Fruit fly (Drosophila melanogaster) whole organism, embryonic: ENCODE results near the gene Hgsnat.

Source experiments
- Atf6 ChIP-seq: fragments of 200-800 bp; sonication (Bioruptor generic); IDR thresholded peaks from 2 replicates; pipeline ENCODE4 v1.3.6; 2022; ENCODE audit warnings: missing biosample characterization, missing genetic modification characterization
- Bteb2 ChIP-seq: fragments of 200-800 bp; sonication (Bioruptor generic); optimal IDR thresholded peaks from 2 replicates; lab custom pipeline; 2016; ENCODE audit warnings: missing biosample characterization, missing genetic modification characterization
- CG10565 ChIP-seq: fragments of 200-800 bp; sonication (Bioruptor generic); optimal IDR thresholded peaks from 3 replicates; lab custom pipeline; 2016; ENCODE audit warnings: missing biosample characterization, mild to moderate bottlenecking, missing genetic modification characterization
- CG10654 ChIP-seq: fragments of 200-800 bp; sonication (Bioruptor generic); optimal IDR thresholded peaks from 2 replicates; lab custom pipeline; 2016; ENCODE audit warnings: missing biosample characterization, missing genetic modification characterization
- CG12769 ChIP-seq: fragments of 200-800 bp; sonication (Bioruptor generic); optimal IDR thresholded peaks from 2 replicates; lab custom pipeline; 2019; ENCODE audit warnings: missing biosample characterization, mild to moderate bottlenecking, missing genetic modification characterization, moderate library complexity
- CG13287 ChIP-seq: fragments of 200-800 bp; sonication (Bioruptor generic); IDR thresholded peaks from 2 replicates; pipeline ENCODE4 v1.3.6; 2022; ENCODE audit warnings: missing biosample characterization, missing genetic modification characterization; ENCODE audit not compliant: partially characterized antibody
- CG13624 ChIP-seq: fragments of 200-800 bp; sonication (Bioruptor generic); optimal IDR thresholded peaks from 2 replicates; lab custom pipeline; 2016; ENCODE audit warnings: missing biosample characterization, missing genetic modification characterization
- CG1602 ChIP-seq: fragments of 200-800 bp; sonication (Bioruptor generic); optimal IDR thresholded peaks from 3 replicates; lab custom pipeline; 2016; ENCODE audit warnings: missing biosample characterization, missing genetic modification characterization
- CG18764 ChIP-seq: fragments of 200-800 bp; sonication (Bioruptor generic); optimal IDR thresholded peaks from 3 replicates; lab custom pipeline; 2016; ENCODE audit warnings: missing biosample characterization, missing genetic modification characterization
- CG2678 ChIP-seq: fragments of 200-800 bp; sonication (Bioruptor generic); optimal IDR thresholded peaks from 3 replicates; lab custom pipeline; 2019; ENCODE audit warnings: missing biosample characterization, mild to moderate bottlenecking, missing genetic modification characterization, moderate library complexity
- CG33557 ChIP-seq: fragments of 200-800 bp; sonication (Bioruptor generic); optimal IDR thresholded peaks from 2 replicates; lab custom pipeline; 2019; ENCODE audit warnings: missing biosample characterization, mild to moderate bottlenecking, missing genetic modification characterization, moderate library complexity
- CG6654 ChIP-seq: fragments of 200-800 bp; sonication (Bioruptor generic); optimal IDR thresholded peaks from 2 replicates; lab custom pipeline; 2017; ENCODE audit warnings: missing biosample characterization, mild to moderate bottlenecking, missing genetic modification characterization
- CG6765 ChIP-seq: fragments of 200-800 bp; sonication (Bioruptor generic); optimal IDR thresholded peaks from 3 replicates; lab custom pipeline; 2017; ENCODE audit warnings: missing biosample characterization, mild to moderate bottlenecking, missing genetic modification characterization
- CG7556 ChIP-seq: fragments of 200-800 bp; sonication (Bioruptor generic); optimal IDR thresholded peaks from 2 replicates; lab custom pipeline; 2017; ENCODE audit warnings: missing biosample characterization, mild to moderate bottlenecking, missing genetic modification characterization
- Dbx ChIP-seq: fragments of 200-800 bp; sonication (Bioruptor generic); IDR thresholded peaks from 3 replicates; pipeline ENCODE4 v1.3.6; 2022; ENCODE audit warnings: missing biosample characterization, missing genetic modification characterization
- HLH54F ChIP-seq: fragments of 200-800 bp; sonication (Bioruptor generic); optimal IDR thresholded peaks from 3 replicates; lab custom pipeline; 2016; ENCODE audit warnings: missing biosample characterization, missing genetic modification characterization
- Hr3 ChIP-seq: fragments of 200-800 bp; sonication (Bioruptor generic); optimal IDR thresholded peaks from 3 replicates; lab custom pipeline; 2016; ENCODE audit warnings: missing biosample characterization, missing genetic modification characterization
- Hr51 ChIP-seq, 2 experiments: fragments of 200-800 bp; sonication (Bioruptor generic); optimal IDR thresholded peaks; 2 replicates in 1 of 2; 3 replicates in 1 of 2; lab custom pipeline; 2016 to 2018; ENCODE audit warnings: missing biosample characterization in 2 of 2, missing genetic modification characterization in 2 of 2, mild to moderate bottlenecking in 1 of 2, moderate library complexity in 1 of 2
- Jarid2 ChIP-seq: fragments of 200-800 bp; sonication (Bioruptor generic); optimal IDR thresholded peaks from 3 replicates; lab custom pipeline; 2017; ENCODE audit warnings: mild to moderate bottlenecking, missing biosample characterization, missing genetic modification reagents, missing genetic modification characterization
- MTF-1 ChIP-seq: fragments of 200-800 bp; sonication (Bioruptor generic); optimal IDR thresholded peaks from 2 replicates; lab custom pipeline; 2018; ENCODE audit warnings: missing biosample characterization, mild to moderate bottlenecking, missing genetic modification characterization, borderline replicate concordance
- Mrtf ChIP-seq: fragments of 200-800 bp; sonication (Bioruptor generic); IDR thresholded peaks from 3 replicates; pipeline ENCODE4 v1.3.6; 2022; ENCODE audit warnings: missing biosample characterization, missing genetic modification characterization
- NFAT ChIP-seq: fragments of 200-800 bp; sonication (Bioruptor generic); IDR thresholded peaks from 2 replicates; pipeline ENCODE4 v1.3.6; 2022; ENCODE audit warnings: missing biosample characterization, missing genetic modification characterization
- Nf-YC ChIP-seq: fragments of 200-800 bp; optimal IDR thresholded peaks from 3 replicates; lab custom pipeline; 2019; ENCODE audit warnings: missing biosample characterization, mild to moderate bottlenecking, missing genetic modification characterization, moderate library complexity
- Ravus ChIP-seq: fragments of 200-800 bp; sonication (Bioruptor generic); IDR thresholded peaks from 2 replicates; pipeline ENCODE4 v1.3.6; 2022; ENCODE audit warnings: missing biosample characterization, missing genetic modification characterization
- Sry-δ ChIP-seq: fragments of 200-800 bp; sonication (Bioruptor generic); optimal IDR thresholded peaks from 2 replicates; lab custom pipeline; 2016; ENCODE audit warnings: missing biosample characterization, missing genetic modification characterization
- ase ChIP-seq: fragments of 200-800 bp; sonication (Bioruptor generic); IDR thresholded peaks from 3 replicates; pipeline ENCODE4 v1.3.6; 2022; ENCODE audit warnings: missing biosample characterization, missing genetic modification characterization
- az2 ChIP-seq: fragments of 200-800 bp; sonication (Bioruptor generic); optimal IDR thresholded peaks from 3 replicates; lab custom pipeline; 2016; ENCODE audit warnings: missing biosample characterization, missing genetic modification characterization
- bsh ChIP-seq, 2 experiments: fragments of 200-800 bp; sonication (Bioruptor generic); optimal IDR thresholded peaks; 2 replicates each; lab custom pipeline; 2017 to 2018; ENCODE audit warnings: mild to moderate bottlenecking in 2 of 2, missing biosample characterization in 2 of 2, missing genetic modification characterization in 2 of 2, moderate library complexity in 1 of 2
- crol ChIP-seq: fragments of 200-800 bp; sonication (Bioruptor generic); IDR thresholded peaks from 2 replicates; pipeline ENCODE4 v1.3.6; 2022; ENCODE audit warnings: missing biosample characterization, missing genetic modification characterization
- danr ChIP-seq: fragments of 200-800 bp; sonication (Bioruptor generic); IDR thresholded peaks from 2 replicates; pipeline ENCODE4 v1.3.6; 2022; ENCODE audit warnings: missing biosample characterization, missing genetic modification characterization
- ems ChIP-seq: fragments of 200-800 bp; sonication (Bioruptor generic); optimal IDR thresholded peaks from 3 replicates; lab custom pipeline; 2016; ENCODE audit warnings: missing biosample characterization, missing genetic modification characterization
- en ChIP-seq: fragments of 200-800 bp; sonication (Bioruptor generic); optimal IDR thresholded peaks from 2 replicates; lab custom pipeline; 2016; ENCODE audit warnings: missing biosample characterization, missing genetic modification characterization
- grn ChIP-seq: fragments of 200-800 bp; sonication (Bioruptor generic); optimal IDR thresholded peaks from 3 replicates; lab custom pipeline; 2017; ENCODE audit warnings: missing biosample characterization, missing genetic modification characterization
- hkb ChIP-seq, 2 experiments: fragments of 200-800 bp in 1 of 2; fragments of >200 bp in 1 of 2; sonication (Bioruptor generic) in 1 of 2; IDR thresholded peaks in 1 of 2; optimal IDR thresholded peaks in 1 of 2; 2 replicates each; pipeline versions ENCODE4 v1.3.6 to Lab custom; 2017 to 2022; ENCODE audit warnings: missing biosample characterization in 1 of 2, missing genetic modification characterization in 1 of 2
- jumu ChIP-seq: fragments of 200-800 bp; sonication (Bioruptor generic); optimal IDR thresholded peaks from 3 replicates; lab custom pipeline; 2016; ENCODE audit warnings: missing biosample characterization, missing genetic modification characterization
- kah ChIP-seq: fragments of 200-800 bp; sonication (Bioruptor generic); optimal IDR thresholded peaks from 2 replicates; lab custom pipeline; 2018; ENCODE audit warnings: missing biosample characterization, mild to moderate bottlenecking, missing genetic modification characterization
- kni ChIP-seq: fragments of 200-800 bp; sonication (Bioruptor generic); optimal IDR thresholded peaks from 3 replicates; lab custom pipeline; 2017; ENCODE audit warnings: mild to moderate bottlenecking, missing biosample characterization, missing genetic modification reagents, missing genetic modification characterization
- onecut ChIP-seq: fragments of 200-800 bp; sonication (Bioruptor generic); IDR thresholded peaks from 2 replicates; pipeline ENCODE4 v1.3.6; 2022; ENCODE audit warnings: missing biosample characterization, missing genetic modification characterization
- pan ChIP-seq, 4 experiments: fragments of >200 bp in 3 of 4; fragments of 200-800 bp in 1 of 4; sonication (Bioruptor generic) in 1 of 4; optimal IDR thresholded peaks in 3 of 4; IDR thresholded peaks in 1 of 4; 2 replicates each; pipeline versions ENCODE4 v1.3.6 to Lab custom; 2017 to 2022; ENCODE audit warnings: missing biosample characterization in 2 of 4, missing genetic modification characterization in 2 of 4, mixed read lengths in 1 of 4
- phol ChIP-seq: fragments of 200-800 bp; sonication (Bioruptor generic); optimal IDR thresholded peaks from 3 replicates; lab custom pipeline; 2018; ENCODE audit warnings: missing biosample characterization, mild to moderate bottlenecking, missing genetic modification characterization, moderate library complexity
- sc ChIP-seq, 3 experiments: fragments of >200 bp in 2 of 3; fragments of 200-800 bp in 1 of 3; sonication (Bioruptor generic) in 1 of 3; optimal IDR thresholded peaks; 2 replicates in 2 of 3; 3 replicates in 1 of 3; lab custom pipeline; 2017; ENCODE audit warnings: mild to moderate bottlenecking in 1 of 3, missing biosample characterization in 1 of 3, missing genetic modification characterization in 1 of 3, missing genetic modification reagents in 1 of 3
- seq ChIP-seq: fragments of 200-800 bp; sonication (Bioruptor generic); IDR thresholded peaks from 2 replicates; pipeline ENCODE4 v1.3.6; 2022; ENCODE audit warnings: missing biosample characterization, missing genetic modification characterization
- sisA ChIP-seq: fragments of 200-800 bp; sonication (Bioruptor generic); IDR thresholded peaks from 2 replicates; pipeline ENCODE4 v1.3.6; 2022; ENCODE audit warnings: missing biosample characterization, missing genetic modification characterization
- slou ChIP-seq: fragments of 200-800 bp; sonication (Bioruptor generic); optimal IDR thresholded peaks from 3 replicates; lab custom pipeline; 2016; ENCODE audit warnings: missing biosample characterization, missing genetic modification characterization
- stwl ChIP-seq: fragments of 200-800 bp; sonication (Bioruptor generic); optimal IDR thresholded peaks from 3 replicates; lab custom pipeline; 2018; ENCODE audit warnings: missing biosample characterization, mild to moderate bottlenecking, missing genetic modification characterization, moderate library complexity
- toy ChIP-seq: fragments of 200-800 bp; sonication (Bioruptor generic); IDR thresholded peaks from 2 replicates; pipeline ENCODE4 v1.3.6; 2022; ENCODE audit warnings: missing biosample characterization, missing genetic modification characterization
- wor ChIP-seq: fragments of 200-800 bp; sonication (Bioruptor generic); IDR thresholded peaks from 2 replicates; pipeline ENCODE4 v1.3.6; 2022; ENCODE audit warnings: missing biosample characterization, missing genetic modification characterization
- zf30C ChIP-seq: fragments of 200-800 bp; sonication (Bioruptor generic); optimal IDR thresholded peaks from 3 replicates; lab custom pipeline; 2018; ENCODE audit warnings: missing biosample characterization, mild to moderate bottlenecking, missing genetic modification characterization

Gene Hgsnat

DNA sequence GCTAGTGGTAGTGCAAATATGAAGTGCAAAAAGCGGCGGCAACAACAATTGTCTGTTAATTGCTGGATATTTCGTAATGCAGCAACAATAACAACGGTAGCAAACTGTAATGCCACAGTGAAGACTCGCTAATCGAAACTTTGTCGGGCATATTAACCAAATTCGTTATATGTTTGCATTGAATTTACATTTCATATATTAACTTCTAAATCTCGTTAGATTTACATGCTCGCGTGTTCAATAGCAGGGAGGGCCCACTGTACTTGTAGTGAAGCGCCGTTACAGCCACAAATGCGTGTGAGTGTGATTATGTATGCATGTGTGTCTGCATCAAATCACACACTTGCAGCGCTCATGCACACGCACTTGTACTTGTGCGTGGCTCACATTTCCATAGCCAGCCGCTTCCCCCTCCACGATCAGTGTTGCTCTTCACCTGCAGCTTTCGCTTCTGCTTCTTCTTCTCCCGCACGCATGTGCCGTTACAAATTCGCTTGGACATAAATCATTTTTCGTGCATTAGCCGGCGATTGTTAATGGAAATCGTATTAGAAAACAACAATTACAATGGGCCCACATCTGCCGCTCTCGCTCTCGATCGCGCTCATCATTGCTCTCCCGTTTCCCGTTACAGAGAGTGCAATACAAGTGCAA is 21.4 kb downstream of the Hgsnat start (continued):
- TF ChIP-seq pan (optimal IDR thresholded peaks at IDR 0.05; lab: Kevin White, UChicago): no peak
- peak in 1 of 2 experiments; percentile 96 for TF ChIP-seq pan (GFP tag; optimal IDR thresholded peaks at IDR 0.05 in 1 of 2, IDR thresholded peaks at IDR 0.05 in 1 of 2)
- TF ChIP-seq Hr51 (GFP tag; optimal IDR thresholded peaks at IDR 0.05; lab: Kevin White, UChicago): peak; percentile 91 to 93
- TF ChIP-seq sc (optimal IDR thresholded peaks at IDR 0.05; lab: Kevin White, UChicago): no peak
- peak; percentile 93 for TF ChIP-seq sc (GFP tag; optimal IDR thresholded peaks at IDR 0.05; lab: Kevin White, UChicago)
- peak; percentile 92 for TF ChIP-seq wor (GFP tag; lab: Robert Waterston, UW)
- TF ChIP-seq Mrtf (GFP tag; lab: Robert Waterston, UW): peak; percentile 97
- TF ChIP-seq crol (GFP tag; lab: Robert Waterston, UW): peak; percentile 37; the same call in 1 of the 2 replicates
- peak; percentile 90 for TF ChIP-seq CG7556 (GFP tag; lab: Kevin White, UChicago)
- peak; percentile 98 for TF ChIP-seq sisA (GFP tag; lab: Robert Waterston, UW)
- peak; percentile 95 for TF ChIP-seq onecut (GFP tag; lab: Robert Waterston, UW)
- TF ChIP-seq bsh (GFP tag; optimal IDR thresholded peaks at IDR 0.05; lab: Kevin White, UChicago): peak; percentile 83 to 97
- TF ChIP-seq en (GFP tag; lab: Kevin White, UChicago): peak; percentile 86
- TF ChIP-seq az2: peak; percentile 96
- TF ChIP-seq CG12769: peak; percentile 96
- peak; percentile 54 for TF ChIP-seq stwl
- peak; percentile 83; the same call in 1 of the 2 replicates for TF ChIP-seq Atf6
- peak; percentile 96 for TF ChIP-seq ase (GFP tag; lab: Robert Waterston, UW)
- peak; percentile 89 for TF ChIP-seq Bteb2 (GFP tag; lab: Kevin White, UChicago)
- TF ChIP-seq jumu (GFP tag; lab: Kevin White, UChicago): peak; percentile 94
- peak; percentile 65 for TF ChIP-seq Ravus (GFP tag; lab: Robert Waterston, UW)
- peak; percentile 51 for TF ChIP-seq grn
- peak; percentile 62 for TF ChIP-seq slou
- peak; percentile 67 for TF ChIP-seq Jarid2
- TF ChIP-seq Hr3 (GFP tag; lab: Kevin White, UChicago): peak; percentile 95
- peak; percentile 86 for TF ChIP-seq CG13624
- peak; percentile 77 for TF ChIP-seq Nf-YC
- peak; percentile 91 for TF ChIP-seq CG10565 (GFP tag; lab: Kevin White, UChicago)
- peak; percentile 95 for TF ChIP-seq CG1602
- peak; percentile 91 for TF ChIP-seq danr (GFP tag; lab: Robert Waterston, UW)
- TF ChIP-seq phol (tag; lab: Kevin White, UChicago): peak; percentile 95
- TF ChIP-seq CG10654: peak; percentile 93
- TF ChIP-seq seq (GFP tag; lab: Robert Waterston, UW): peak; percentile 93
- TF ChIP-seq CG33557 (GFP tag; lab: Kevin White, UChicago): peak; percentile 96
- TF ChIP-seq Dbx (GFP tag; lab: Robert Waterston, UW): peak; percentile 74
- TF ChIP-seq zf30C (GFP tag; lab: Kevin White, UChicago): peak; percentile 35
- TF ChIP-seq HLH54F (GFP tag; lab: Kevin White, UChicago): peak; percentile 88
- peak; percentile 92 for TF ChIP-seq MTF-1 (GFP tag; lab: Kevin White, UChicago)
- peak; percentile 95 for TF ChIP-seq kni (GFP tag; lab: Kevin White, UChicago)
- peak; percentile 90 for TF ChIP-seq NFAT (GFP tag; lab: Robert Waterston, UW)
- TF ChIP-seq hkb (optimal IDR thresholded peaks at IDR 0.05; lab: Kevin White, UChicago): no peak
- TF ChIP-seq hkb (GFP tag; IDR thresholded peaks at IDR 0.05; lab: Robert Waterston, UW): peak; percentile 96
- TF ChIP-seq CG6765 (GFP tag; lab: Kevin White, UChicago): peak; percentile 59
- TF ChIP-seq CG18764 (GFP tag; lab: Kevin White, UChicago): peak; percentile 89
- TF ChIP-seq ems (GFP tag; lab: Kevin White, UChicago): peak; percentile 94
- peak; percentile 83 for TF ChIP-seq CG6654 (GFP tag; lab: Kevin White, UChicago)
- TF ChIP-seq kah (GFP tag; lab: Kevin White, UChicago): peak; percentile 91
- TF ChIP-seq Sry-δ (GFP tag; lab: Kevin White, UChicago): peak; percentile 60
- peak; percentile 93 for TF ChIP-seq CG2678
- TF ChIP-seq toy (GFP tag; lab: Robert Waterston, UW): peak; percentile 63; the same call in 1 of the 2 replicates
- no peak for TF ChIP-seq CG13287 (GFP tag; lab: Robert Waterston, UW)
